Fruit fly (Drosophila melanogaster) whole organism, embryonic: ENCODE results near the gene Pka-C1.

Experiments used
- BEAF-32 ChIP-seq: fragments of 200-800 bp; sonication (Bioruptor generic); optimal IDR thresholded peaks from 3 replicates; lab custom pipeline; 2017; ENCODE audit warnings: missing biosample characterization, missing genetic modification characterization, mild to moderate bottlenecking, moderate library complexity, missing genetic modification reagents
- CG10147 ChIP-seq: fragments of 200-800 bp; sonication (Bioruptor generic); optimal IDR thresholded peaks from 2 replicates; lab custom pipeline; 2019; ENCODE audit warnings: missing biosample characterization, mild to moderate bottlenecking, missing genetic modification characterization, moderate library complexity
- CG11398 ChIP-seq: fragments of 200-800 bp; sonication (Bioruptor generic); optimal IDR thresholded peaks from 2 replicates; lab custom pipeline; 2016; ENCODE audit warnings: missing biosample characterization, missing genetic modification characterization
- CG11695 ChIP-seq: fragments of 200-800 bp; sonication (Bioruptor generic); IDR thresholded peaks from 3 replicates; pipeline ENCODE4 v1.3.6; 2022; ENCODE audit warnings: missing biosample characterization, missing genetic modification characterization
- CG12071 ChIP-seq: fragments of 200-800 bp; sonication (Bioruptor generic); optimal IDR thresholded peaks from 3 replicates; lab custom pipeline; 2018; ENCODE audit warnings: missing biosample characterization, mild to moderate bottlenecking, missing genetic modification characterization
- CG1233 ChIP-seq: fragments of 200-800 bp; sonication (Bioruptor generic); optimal IDR thresholded peaks from 4 replicates; lab custom pipeline; 2018; ENCODE audit warnings: missing biosample characterization, mild to moderate bottlenecking, missing genetic modification characterization
- CG13894 ChIP-seq: fragments of 200-800 bp; sonication (Bioruptor generic); optimal IDR thresholded peaks from 3 replicates; lab custom pipeline; 2018; ENCODE audit warnings: missing biosample characterization, mild to moderate bottlenecking, missing genetic modification characterization, moderate library complexity
- CG15514 ChIP-seq: fragments of 200-800 bp; sonication (Bioruptor generic); optimal IDR thresholded peaks from 3 replicates; lab custom pipeline; 2017; ENCODE audit warnings: missing biosample characterization, missing genetic modification characterization, mild to moderate bottlenecking, moderate library complexity, missing genetic modification reagents
- CG16813 ChIP-seq: fragments of 200-800 bp; sonication (Bioruptor generic); IDR thresholded peaks from 3 replicates; pipeline ENCODE4 v1.3.6; 2022; ENCODE audit warnings: missing biosample characterization, missing genetic modification characterization; ENCODE audit not compliant: partially characterized antibody
- CG18476 ChIP-seq: fragments of 200-800 bp; sonication (Bioruptor generic); optimal IDR thresholded peaks from 2 replicates; lab custom pipeline; 2016; ENCODE audit warnings: missing biosample characterization, mild to moderate bottlenecking, missing genetic modification characterization
- CG34224 ChIP-seq: fragments of 200-800 bp; sonication (Bioruptor generic); IDR thresholded peaks from 3 replicates; pipeline ENCODE4 v1.3.6; 2022; ENCODE audit warnings: missing biosample characterization, missing genetic modification characterization; ENCODE audit not compliant: partially characterized antibody
- CG42726 ChIP-seq: fragments of 200-800 bp; sonication (Bioruptor generic); IDR thresholded peaks from 2 replicates; pipeline ENCODE4 v1.3.6; 2022; ENCODE audit warnings: missing biosample characterization, missing genetic modification characterization; ENCODE audit not compliant: partially characterized antibody
- CG43689 ChIP-seq: fragments of 200-800 bp; sonication (Bioruptor generic); IDR thresholded peaks from 2 replicates; pipeline ENCODE4 v1.3.6; 2022; ENCODE audit warnings: missing biosample characterization, missing genetic modification characterization
- CG4404 ChIP-seq: fragments of 200-800 bp; sonication (Bioruptor generic); IDR thresholded peaks from 2 replicates; pipeline ENCODE4 v1.3.6; 2022; ENCODE audit warnings: missing biosample characterization, missing genetic modification characterization
- CG6175 ChIP-seq: fragments of 200-800 bp; sonication (Bioruptor generic); IDR thresholded peaks from 3 replicates; pipeline ENCODE4 v1.3.6; 2022; ENCODE audit warnings: missing biosample characterization, missing genetic modification characterization
- CG7357 ChIP-seq: fragments of 200-800 bp; sonication (Bioruptor generic); IDR thresholded peaks from 3 replicates; pipeline ENCODE4 v1.3.6; 2022; ENCODE audit warnings: missing biosample characterization, missing genetic modification characterization
- CG9609 ChIP-seq: fragments of 200-800 bp; sonication (Bioruptor generic); optimal IDR thresholded peaks from 3 replicates; lab custom pipeline; 2016; ENCODE audit warnings: missing biosample characterization, missing genetic modification characterization
- CG9876 ChIP-seq: fragments of 200-800 bp; sonication (Bioruptor generic); optimal IDR thresholded peaks from 2 replicates; lab custom pipeline; 2016; ENCODE audit warnings: missing biosample characterization, missing genetic modification characterization
- CHES-1-like ChIP-seq: fragments of 200-800 bp; sonication (Bioruptor generic); optimal IDR thresholded peaks from 2 replicates; lab custom pipeline; 2016; ENCODE audit warnings: missing biosample characterization, missing genetic modification characterization
- Dfd ChIP-seq, 2 experiments: fragments of >200 bp; optimal IDR thresholded peaks; 2 replicates each; lab custom pipeline; 2017; ENCODE audit warnings: missing biosample characterization in 2 of 2, missing genetic modification characterization in 2 of 2
- Doc3 ChIP-seq: fragments of 200-800 bp; sonication (Bioruptor generic); IDR thresholded peaks from 3 replicates; pipeline ENCODE4 v1.3.6; 2022; ENCODE audit warnings: missing biosample characterization, missing genetic modification characterization; ENCODE audit not compliant: partially characterized antibody
- Dp ChIP-seq: fragments of 200-800 bp; sonication (Bioruptor generic); optimal IDR thresholded peaks from 2 replicates; lab custom pipeline; 2018; ENCODE audit warnings: missing biosample characterization, mild to moderate bottlenecking, missing genetic modification characterization, moderate library complexity
- Ets97D ChIP-seq: fragments of 200-800 bp; sonication (Bioruptor generic); optimal IDR thresholded peaks from 3 replicates; lab custom pipeline; 2016; ENCODE audit warnings: missing biosample characterization, missing genetic modification characterization
- Meics ChIP-seq: fragments of 200-800 bp; sonication (Bioruptor generic); optimal IDR thresholded peaks from 2 replicates; lab custom pipeline; 2017; ENCODE audit warnings: missing biosample characterization, mild to moderate bottlenecking, missing genetic modification characterization
- Mes4 ChIP-seq: fragments of 200-800 bp; sonication (Bioruptor generic); optimal IDR thresholded peaks from 2 replicates; lab custom pipeline; 2016; ENCODE audit warnings: missing biosample characterization, missing genetic modification characterization
- Mrtf ChIP-seq: fragments of 200-800 bp; sonication (Bioruptor generic); IDR thresholded peaks from 3 replicates; pipeline ENCODE4 v1.3.6; 2022; ENCODE audit warnings: missing biosample characterization, missing genetic modification characterization
- Neu2 ChIP-seq: fragments of 200-800 bp; sonication (Bioruptor generic); optimal IDR thresholded peaks from 3 replicates; lab custom pipeline; 2016; ENCODE audit warnings: missing biosample characterization, missing genetic modification characterization, borderline replicate concordance
- Sin3A ChIP-seq: fragments of >200 bp; optimal IDR thresholded peaks from 2 replicates; lab custom pipeline; 2018
- Sox100B ChIP-seq: fragments of 200-800 bp; sonication (Bioruptor generic); optimal IDR thresholded peaks from 3 replicates; lab custom pipeline; 2018; ENCODE audit warnings: missing biosample characterization, mild to moderate bottlenecking, missing genetic modification characterization
- Spps ChIP-seq: fragments of 200-800 bp; sonication (Bioruptor generic); optimal IDR thresholded peaks from 2 replicates; lab custom pipeline; 2018; ENCODE audit warnings: missing biosample characterization, mild to moderate bottlenecking, missing genetic modification characterization
- ab ChIP-seq: fragments of 200-800 bp; sonication (Bioruptor generic); optimal IDR thresholded peaks from 2 replicates; lab custom pipeline; 2016; ENCODE audit warnings: missing biosample characterization, missing genetic modification characterization
- amos ChIP-seq: fragments of 200-800 bp; sonication (Bioruptor generic); IDR thresholded peaks from 2 replicates; pipeline ENCODE4 v1.3.6; 2022; ENCODE audit warnings: missing biosample characterization, missing genetic modification characterization; ENCODE audit not compliant: partially characterized antibody
- ap ChIP-seq: fragments of 200-800 bp; sonication (Bioruptor generic); IDR thresholded peaks from 2 replicates; pipeline ENCODE4 v1.3.6; 2022; ENCODE audit warnings: missing biosample characterization, missing genetic modification characterization
- ash1 ChIP-seq: fragments of 200-800 bp; sonication (Bioruptor generic); optimal IDR thresholded peaks from 2 replicates; lab custom pipeline; 2018; ENCODE audit warnings: missing biosample characterization, mild to moderate bottlenecking, missing genetic modification characterization
- crol ChIP-seq: fragments of 200-800 bp; sonication (Bioruptor generic); IDR thresholded peaks from 2 replicates; pipeline ENCODE4 v1.3.6; 2022; ENCODE audit warnings: missing biosample characterization, missing genetic modification characterization
- crp ChIP-seq, 2 experiments: fragments of 200-800 bp; sonication (Bioruptor generic); optimal IDR thresholded peaks; 2 replicates in 1 of 2; 3 replicates in 1 of 2; lab custom pipeline; 2017; ENCODE audit warnings: missing biosample characterization in 2 of 2, missing genetic modification characterization in 2 of 2, mild to moderate bottlenecking in 1 of 2, moderate library complexity in 1 of 2
- hb ChIP-seq: fragments of 200-800 bp; sonication (Bioruptor generic); IDR thresholded peaks from 3 replicates; pipeline ENCODE4 v1.3.6; 2022; ENCODE audit warnings: missing biosample characterization, missing genetic modification characterization; ENCODE audit not compliant: partially characterized antibody
- klu ChIP-seq: fragments of 200-800 bp; sonication (Bioruptor generic); IDR thresholded peaks from 2 replicates; pipeline ENCODE4 v1.3.6; 2022; ENCODE audit warnings: missing biosample characterization, missing genetic modification characterization
- knrl ChIP-seq: fragments of 200-800 bp; sonication (Bioruptor generic); IDR thresholded peaks from 3 replicates; pipeline ENCODE4 v1.3.6; 2022; ENCODE audit warnings: missing biosample characterization, missing genetic modification characterization; ENCODE audit not compliant: partially characterized antibody
- mirr ChIP-seq: fragments of 200-800 bp; sonication (Bioruptor generic); optimal IDR thresholded peaks from 3 replicates; lab custom pipeline; 2018; ENCODE audit warnings: missing biosample characterization, mild to moderate bottlenecking, missing genetic modification characterization
- nmo ChIP-seq: fragments of 200-800 bp; sonication (Bioruptor generic); optimal IDR thresholded peaks from 2 replicates; lab custom pipeline; 2018; ENCODE audit warnings: missing biosample characterization, mild to moderate bottlenecking, missing genetic modification characterization, moderate library complexity
- pros ChIP-seq: fragments of 200-800 bp; sonication (Bioruptor generic); optimal IDR thresholded peaks from 3 replicates; lab custom pipeline; 2019; ENCODE audit warnings: missing biosample characterization, mild to moderate bottlenecking, missing genetic modification characterization, moderate library complexity
- ro ChIP-seq: fragments of 200-800 bp; sonication (Bioruptor generic); IDR thresholded peaks from 2 replicates; pipeline ENCODE4 v1.3.6; 2022; ENCODE audit warnings: missing biosample characterization, missing genetic modification characterization
- run ChIP-seq: fragments of 200-800 bp; sonication (Bioruptor generic); optimal IDR thresholded peaks from 3 replicates; lab custom pipeline; 2018; ENCODE audit warnings: missing biosample characterization, mild to moderate bottlenecking, missing genetic modification characterization
- sens-2 ChIP-seq: fragments of 200-800 bp; sonication (Bioruptor generic); IDR thresholded peaks from 2 replicates; pipeline ENCODE4 v1.3.6; 2022; ENCODE audit warnings: missing biosample characterization, missing genetic modification characterization
- slou ChIP-seq: fragments of 200-800 bp; sonication (Bioruptor generic); optimal IDR thresholded peaks from 3 replicates; lab custom pipeline; 2016; ENCODE audit warnings: missing biosample characterization, missing genetic modification characterization
- so ChIP-seq: fragments of 200-800 bp; sonication (Bioruptor generic); IDR thresholded peaks from 3 replicates; pipeline ENCODE4 v1.3.6; 2022; ENCODE audit warnings: missing biosample characterization, missing genetic modification characterization
- twi ChIP-seq: fragments of 200-800 bp; optimal IDR thresholded peaks from 2 replicates; lab custom pipeline; 2019; ENCODE audit warnings: missing biosample characterization, mild to moderate bottlenecking, missing genetic modification characterization, moderate library complexity
- vfl ChIP-seq: fragments of 200-800 bp; sonication (Bioruptor generic); optimal IDR thresholded peaks from 2 replicates; lab custom pipeline; 2016; ENCODE audit warnings: missing biosample characterization, missing genetic modification characterization
- wor ChIP-seq: fragments of 200-800 bp; sonication (Bioruptor generic); IDR thresholded peaks from 2 replicates; pipeline ENCODE4 v1.3.6; 2022; ENCODE audit warnings: missing biosample characterization, missing genetic modification characterization

Pka-C1 gene

DNA sequence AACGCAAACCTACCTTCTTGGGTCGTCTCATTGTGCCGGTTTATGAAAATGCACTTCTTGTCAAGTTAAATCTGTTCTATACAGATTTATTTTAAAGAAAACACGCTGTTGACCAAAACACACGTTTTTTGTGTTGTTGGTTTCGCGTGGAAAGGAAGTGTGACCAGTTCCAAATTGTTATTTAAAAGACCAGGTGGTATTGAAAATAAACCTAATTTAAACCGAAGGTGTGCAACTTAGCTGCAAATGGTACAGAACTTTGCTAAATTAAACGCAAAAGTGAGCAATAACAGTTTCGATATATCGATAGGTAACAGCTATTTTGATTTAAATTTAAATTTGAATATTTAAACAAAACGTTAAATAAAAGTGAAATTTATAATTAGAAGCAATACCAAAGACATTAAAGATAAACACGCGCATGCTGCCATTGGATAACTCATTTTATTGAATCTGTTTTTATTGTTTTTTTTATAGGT lies 12.0 kb upstream of the Pka-C1 start, which contains the start of gene CG4364:
CG4364 (minus strand) TSS at position 165 of the 479 bp plus-strand sequence.
- TF ChIP-seq CG7357 (GFP tag; lab: Robert Waterston, UW) (no peak), Spps (tag; lab: Kevin White, UChicago) (no peak), Ets97D (GFP tag; lab: Kevin White, UChicago) (peak; percentile 89), Dp (GFP tag; lab: Kevin White, UChicago) (peak; percentile 65), hb (GFP tag; lab: Robert Waterston, UW) (no peak), CG18476 (GFP tag; lab: Kevin White, UChicago) (no peak), CG4404 (GFP tag; lab: Robert Waterston, UW) (no peak), CG11695 (GFP tag; lab: Robert Waterston, UW) (no peak), CG9609 (GFP tag; lab: Kevin White, UChicago) (no peak), crp (GFP tag; optimal IDR thresholded peaks at IDR 0.05; lab: Kevin White, UChicago) (peak in 1 of 2 experiments; percentile 27), so (GFP tag; lab: Robert Waterston, UW) (no peak), wor (GFP tag; lab: Robert Waterston, UW) (no peak), amos (GFP tag; lab: Robert Waterston, UW) (peak; percentile 57; the same call in 1 of the 2 replicates), ap (GFP tag; lab: Robert Waterston, UW) (no peak), CHES-1-like (GFP tag; lab: Kevin White, UChicago) (no peak), ro (GFP tag; lab: Robert Waterston, UW) (no peak), CG1233 (no peak), CG9876 (GFP tag; lab: Kevin White, UChicago) (no peak), Mrtf (GFP tag; lab: Robert Waterston, UW) (no peak), CG10147 (GFP tag; lab: Kevin White, UChicago) (no peak), CG43689 (GFP tag; lab: Robert Waterston, UW) (no peak), CG15514 (peak; percentile 78), nmo (peak; percentile 69), slou (GFP tag; lab: Kevin White, UChicago) (no peak), CG12071 (no peak), klu (GFP tag; lab: Robert Waterston, UW) (no peak), Sox100B (GFP tag; lab: Kevin White, UChicago) (no peak), Meics (GFP tag; lab: Kevin White, UChicago) (no peak), CG13894 (peak; percentile 65), Dfd (GFP tag; optimal IDR thresholded peaks at IDR 0.05; lab: Kevin White, UChicago) (no peak), mirr (GFP tag; lab: Kevin White, UChicago) (no peak), CG34224 (GFP tag; lab: Robert Waterston, UW) (peak; percentile 13; the same call in 1 of the 3 replicates), CG42726 (peak; percentile 73), crol (GFP tag; lab: Robert Waterston, UW) (no peak), run (tag; lab: Kevin White, UChicago) (no peak), sens-2 (GFP tag; lab: Robert Waterston, UW) (no peak), BEAF-32 (GFP tag; lab: Kevin White, UChicago) (peak; percentile 58), knrl (GFP tag; lab: Robert Waterston, UW) (peak; percentile 83), Mes4 (GFP tag; lab: Kevin White, UChicago) (no peak), Neu2 (GFP tag; lab: Kevin White, UChicago) (no peak), twi (tag; lab: Kevin White, UChicago) (no peak), ash1 (GFP tag; lab: Kevin White, UChicago) (no peak), CG11398 (GFP tag; lab: Kevin White, UChicago) (no peak), vfl (GFP tag; lab: Kevin White, UChicago) (no peak), Sin3A (peak; percentile 52), CG16813 (GFP tag; lab: Robert Waterston, UW) (peak; percentile 56; the same call in 1 of the 3 replicates), pros (no peak), CG6175 (GFP tag; lab: Robert Waterston, UW) (no peak), ab (GFP tag; lab: Kevin White, UChicago) (no peak), Doc3 (peak; percentile 54; the same call in 2 of the 3 replicates)
